Fruit fly (Drosophila melanogaster): ENCODE measurements around the gene bero.

bero gene

dm6 chr2L:20824136-20824789 is 34.2 kb upstream of the bero start:
- TF ChIP-seq CG9705 (GFP tag; optimal IDR thresholded peaks at IDR 0.05) (no peak), OdsH (GFP tag; optimal IDR thresholded peaks at IDR 0.05) (no peak), N (GFP tag; optimal IDR thresholded peaks at IDR 0.05) (no peak), dmrt93B (GFP tag; optimal IDR thresholded peaks at IDR 0.05) (no peak), Mio (GFP tag; optimal IDR thresholded peaks at IDR 0.05) (no peak), CrebA (GFP tag; optimal IDR thresholded peaks at IDR 0.05; ENCODE audit: borderline replicate concordance) (no peak), Abd-B (GFP tag; optimal IDR thresholded peaks at IDR 0.05) (no peak), CG32264 (GFP tag; optimal IDR thresholded peaks at IDR 0.05) (no peak), Hnf4 (GFP tag; optimal IDR thresholded peaks at IDR 0.05) (no peak), rgr (GFP tag; optimal IDR thresholded peaks at IDR 0.05) (no peak), sage (GFP tag; optimal IDR thresholded peaks at IDR 0.05) (no peak), Hr78 (GFP tag; optimal IDR thresholded peaks at IDR 0.05) (no peak), lola (GFP tag; optimal IDR thresholded peaks at IDR 0.05) (no peak), GATAd (GFP tag; optimal IDR thresholded peaks at IDR 0.05) (no peak), woc (GFP tag; optimal IDR thresholded peaks at IDR 0.05) (no peak), HLH106 (tag; optimal IDR thresholded peaks at IDR 0.05) (no peak), Jra (GFP tag; optimal IDR thresholded peaks at IDR 0.05) (no peak)

- TF ChIP-seq rgr (GFP tag; optimal IDR thresholded peaks at IDR 0.05) = no peak
- peak; percentile 9 for TF ChIP-seq Hr83 (GFP tag; optimal IDR thresholded peaks at IDR 0.05; ENCODE audit: poor library complexity, severe bottlenecking)
- TF ChIP-seq usp (GFP tag; optimal IDR thresholded peaks at IDR 0.05) = no peak
- no peak for TF ChIP-seq Dif (GFP tag; optimal IDR thresholded peaks at IDR 0.05; ENCODE audit: partially characterized antibody)
- TF ChIP-seq fru (GFP tag; optimal IDR thresholded peaks at IDR 0.05) = no peak
- no peak for TF ChIP-seq Myc (optimal IDR thresholded peaks at IDR 0.05)
- no peak for TF ChIP-seq Hr78 (GFP tag; optimal IDR thresholded peaks at IDR 0.05)
- peak; percentile 3 for TF ChIP-seq CrebA (GFP tag; optimal IDR thresholded peaks at IDR 0.05; ENCODE audit: borderline replicate concordance)
- TF ChIP-seq lola (GFP tag; optimal IDR thresholded peaks at IDR 0.05) = no peak
- TF ChIP-seq sv (GFP tag; optimal IDR thresholded peaks at IDR 0.05) = no peak
- TF ChIP-seq N (GFP tag; optimal IDR thresholded peaks at IDR 0.05) = no peak
- no peak for TF ChIP-seq br (GFP tag; optimal IDR thresholded peaks at IDR 0.05)
- no peak for TF ChIP-seq Vsx2 (GFP tag; optimal IDR thresholded peaks at IDR 0.05; ENCODE audit: partially characterized antibody)
- TF ChIP-seq jim (GFP tag; optimal IDR thresholded peaks at IDR 0.05) = no peak
- TF ChIP-seq brk (GFP tag; optimal IDR thresholded peaks at IDR 0.05) = no peak
- no peak for TF ChIP-seq Dfd (GFP tag; optimal IDR thresholded peaks at IDR 0.05)
- no peak for TF ChIP-seq ey (GFP tag; optimal IDR thresholded peaks at IDR 0.05)
- no peak for TF ChIP-seq CG9705 (GFP tag; optimal IDR thresholded peaks at IDR 0.05)
- TF ChIP-seq woc (GFP tag; optimal IDR thresholded peaks at IDR 0.05) = peak; percentile 10
- no peak for TF ChIP-seq h (GFP tag; optimal IDR thresholded peaks at IDR 0.05)
- peak; percentile 58 for TF ChIP-seq Rel (GFP tag; optimal IDR thresholded peaks at IDR 0.05)
- no peak for TF ChIP-seq Rel (tag; optimal IDR thresholded peaks at IDR 0.05)
- no peak for TF ChIP-seq foxo (GFP tag; optimal IDR thresholded peaks at IDR 0.05)
- TF ChIP-seq CG32264 (GFP tag; optimal IDR thresholded peaks at IDR 0.05) = no peak
- TF ChIP-seq GATAd (GFP tag; optimal IDR thresholded peaks at IDR 0.05) = no peak
- no peak for TF ChIP-seq HLH106 (tag; optimal IDR thresholded peaks at IDR 0.05)
- TF ChIP-seq Mio (GFP tag; optimal IDR thresholded peaks at IDR 0.05) = no peak
- TF ChIP-seq dl (GFP tag; optimal IDR thresholded peaks at IDR 0.05; ENCODE audit: insufficient read depth in 1 of 2, partially characterized antibody in 2 of 2) = peak in 1 of 2 experiments; percentile 14
- no peak for TF ChIP-seq dsf (GFP tag; optimal IDR thresholded peaks at IDR 0.05; ENCODE audit: borderline replicate concordance)
- TF ChIP-seq tai (GFP tag; optimal IDR thresholded peaks at IDR 0.05) = no peak
- TF ChIP-seq pan (optimal IDR thresholded peaks at IDR 0.05) = no peak
- no peak for TF ChIP-seq Jra (GFP tag; optimal IDR thresholded peaks at IDR 0.05)
Measured at dm6 chr2L:20825265-20825664, 33.2 kb upstream of the bero start.

dm6 chr2L:20826226-20826625 is 32.3 kb upstream of the bero start:
- TF ChIP-seq CG9705 (GFP tag; optimal IDR thresholded peaks at IDR 0.05) (no peak), tai (GFP tag; optimal IDR thresholded peaks at IDR 0.05) (no peak), dmrt93B (GFP tag; optimal IDR thresholded peaks at IDR 0.05) (no peak), woc (GFP tag; optimal IDR thresholded peaks at IDR 0.05) (no peak), CrebA (GFP tag; optimal IDR thresholded peaks at IDR 0.05; ENCODE audit: borderline replicate concordance) (no peak), HLH106 (tag; optimal IDR thresholded peaks at IDR 0.05) (no peak), GATAd (GFP tag; optimal IDR thresholded peaks at IDR 0.05) (no peak), Mio (GFP tag; optimal IDR thresholded peaks at IDR 0.05) (no peak), Abd-B (GFP tag; optimal IDR thresholded peaks at IDR 0.05) (no peak), Hr83 (GFP tag; optimal IDR thresholded peaks at IDR 0.05; ENCODE audit: poor library complexity, severe bottlenecking) (no peak)
